Worm (Caenorhabditis elegans) whole organism, L2 larva: ENCODE measurements around the gene F59B2.15.

Experiments used
- C34F6.9 ChIP-seq: fragments of 150-350 bp; optimal IDR thresholded peaks from 2 replicates; lab custom pipeline; 2014; ENCODE audit warnings: missing biosample characterization, missing genetic modification characterization
- F13H6.1 ChIP-seq: sonication (generic microtip); optimal IDR thresholded peaks from 2 replicates; lab custom pipeline; 2016; ENCODE audit warnings: missing genetic modification characterization, missing compliant biosample characterization
- R02D3.7 ChIP-seq: fragments of 150-350 bp; optimal IDR thresholded peaks from 2 replicates; lab custom pipeline; 2014; ENCODE audit warnings: missing biosample characterization, missing genetic modification characterization
- Y55F3AM.14 ChIP-seq: fragments of 200-800 bp; sonication (Bioruptor generic); optimal IDR thresholded peaks from 2 replicates; lab custom pipeline; 2018; ENCODE audit warnings: mild to moderate bottlenecking, missing genetic modification characterization, missing compliant biosample characterization
- ZK546.5 ChIP-seq: sonication (generic microtip); optimal IDR thresholded peaks from 2 replicates; lab custom pipeline; 2017; ENCODE audit warnings: missing biosample characterization, missing genetic modification characterization
- alr-1 ChIP-seq: fragments of 150-350 bp; optimal IDR thresholded peaks from 2 replicates; lab custom pipeline; 2014; ENCODE audit warnings: missing biosample characterization, missing genetic modification characterization
- aly-2 ChIP-seq: fragments of 150-350 bp; optimal IDR thresholded peaks from 2 replicates; lab custom pipeline; 2014; ENCODE audit warnings: missing biosample characterization, missing genetic modification characterization
- ama-1 ChIP-seq: fragments of 150-350 bp; optimal IDR thresholded peaks from 2 replicates; lab custom pipeline; 2018; ENCODE audit warnings: inconsistent platforms
- blmp-1 ChIP-seq: sonication (generic microtip); optimal IDR thresholded peaks from 2 replicates; lab custom pipeline; 2017; ENCODE audit warnings: missing genetic modification characterization, mild to moderate bottlenecking, missing compliant biosample characterization, antibody characterized with exemption, moderate library complexity; ENCODE audit not compliant: insufficient read depth
- ceh-82 ChIP-seq: fragments of 150-350 bp; optimal IDR thresholded peaks from 2 replicates; lab custom pipeline; 2014; ENCODE audit warnings: missing biosample characterization, missing genetic modification characterization
- crh-2 ChIP-seq: sonication (generic microtip); optimal IDR thresholded peaks from 2 replicates; lab custom pipeline; 2017; ENCODE audit warnings: missing biosample characterization, missing genetic modification characterization
- egl-27 ChIP-seq: sonication (generic microtip); optimal IDR thresholded peaks from 3 replicates; lab custom pipeline; 2017; ENCODE audit warnings: missing biosample characterization, missing genetic modification reagents, missing genetic modification characterization
- elt-1 ChIP-seq: fragments of 150-350 bp; optimal IDR thresholded peaks from 2 replicates; lab custom pipeline; 2014; ENCODE audit warnings: missing biosample characterization, missing genetic modification characterization
- elt-3 ChIP-seq: sonication (generic microtip); optimal IDR thresholded peaks from 2 replicates; lab custom pipeline; 2017; ENCODE audit warnings: missing biosample characterization, missing genetic modification characterization
- fos-1 ChIP-seq: fragments of 150-350 bp; optimal IDR thresholded peaks from 2 replicates; lab custom pipeline; 2014; ENCODE audit warnings: missing biosample characterization, missing genetic modification characterization
- gmeb-1 ChIP-seq: fragments of 150-350 bp; optimal IDR thresholded peaks from 2 replicates; lab custom pipeline; 2014; ENCODE audit warnings: missing biosample characterization, missing genetic modification characterization
- lin-11 ChIP-seq: fragments of 150-350 bp; sonication (generic microtip); optimal IDR thresholded peaks from 2 replicates; lab custom pipeline; 2014; ENCODE audit warnings: missing biosample characterization, missing genetic modification characterization, inconsistent platforms, mixed read lengths
- lin-13 ChIP-seq: fragments of 150-350 bp; optimal IDR thresholded peaks from 2 replicates; lab custom pipeline; 2014; ENCODE audit warnings: missing biosample characterization, missing genetic modification reagents, missing genetic modification characterization
- lin-39 ChIP-seq: fragments of 150-350 bp; optimal IDR thresholded peaks from 2 replicates; lab custom pipeline; 2014; ENCODE audit warnings: missing biosample characterization, missing genetic modification reagents, missing genetic modification characterization
- lsy-2 ChIP-seq, 2 experiments: fragments of 150-350 bp in 1 of 2; sonication (generic microtip) in 1 of 2; optimal IDR thresholded peaks; 2 replicates each; lab custom pipeline; 2014 to 2017; ENCODE audit warnings: missing biosample characterization in 2 of 2, missing genetic modification characterization in 2 of 2
- mab-5 ChIP-seq: fragments of 150-350 bp; optimal IDR thresholded peaks from 2 replicates; lab custom pipeline; 2014; ENCODE audit warnings: missing biosample characterization, missing genetic modification characterization
- mbf-1 ChIP-seq: sonication (generic microtip); optimal IDR thresholded peaks from 2 replicates; lab custom pipeline; 2017; ENCODE audit warnings: missing biosample characterization, missing genetic modification characterization
- mdl-1 ChIP-seq, 2 experiments: fragments of 150-350 bp in 1 of 2; sonication (generic microtip) in 1 of 2; optimal IDR thresholded peaks; 2 replicates each; lab custom pipeline; 2017; ENCODE audit warnings: missing biosample characterization in 2 of 2, missing genetic modification characterization in 2 of 2
- nhr-10 ChIP-seq: sonication (generic microtip); optimal IDR thresholded peaks from 2 replicates; lab custom pipeline; 2017; ENCODE audit warnings: missing biosample characterization, missing genetic modification characterization
- nhr-11 ChIP-seq: fragments of 150-350 bp; optimal IDR thresholded peaks from 2 replicates; lab custom pipeline; 2014; ENCODE audit warnings: missing biosample characterization, missing genetic modification characterization
- nhr-12 ChIP-seq: fragments of 150-350 bp; optimal IDR thresholded peaks from 2 replicates; lab custom pipeline; 2014; ENCODE audit warnings: missing biosample characterization, missing genetic modification characterization
- nhr-129 ChIP-seq: fragments of 150-350 bp; optimal IDR thresholded peaks from 2 replicates; lab custom pipeline; 2014; ENCODE audit warnings: missing biosample characterization, missing genetic modification characterization
- nhr-21 ChIP-seq: fragments of 150-350 bp; optimal IDR thresholded peaks from 2 replicates; lab custom pipeline; 2014; ENCODE audit warnings: missing biosample characterization, missing genetic modification characterization
- nhr-23 ChIP-seq: fragments of 150-350 bp; optimal IDR thresholded peaks from 2 replicates; lab custom pipeline; 2014; ENCODE audit warnings: missing biosample characterization, missing genetic modification reagents, missing genetic modification characterization
- nhr-237 ChIP-seq: fragments of 150-350 bp; optimal IDR thresholded peaks from 2 replicates; lab custom pipeline; 2014; ENCODE audit warnings: missing biosample characterization, missing genetic modification characterization
- nhr-25 ChIP-seq: fragments of 150-350 bp; sonication (generic microtip); optimal IDR thresholded peaks from 3 replicates; lab custom pipeline; 2014; ENCODE audit warnings: missing biosample characterization, missing genetic modification characterization
- peb-1 ChIP-seq: fragments of 150-350 bp; optimal IDR thresholded peaks from 2 replicates; lab custom pipeline; 2014; ENCODE audit warnings: missing biosample characterization, missing genetic modification characterization
- skn-1 ChIP-seq: sonication (generic microtip); optimal IDR thresholded peaks from 2 replicates; lab custom pipeline; 2017; ENCODE audit warnings: missing biosample characterization, missing genetic modification characterization
- sma-3 ChIP-seq: sonication (generic microtip); optimal IDR thresholded peaks from 2 replicates; lab custom pipeline; 2016; ENCODE audit warnings: missing genetic modification reagents, missing genetic modification characterization, missing compliant biosample characterization
- sma-9 ChIP-seq, 2 experiments: fragments of 150-350 bp in 1 of 2; sonication (generic microtip) in 1 of 2; optimal IDR thresholded peaks; 2 replicates each; lab custom pipeline; 2014 to 2016; ENCODE audit warnings: missing genetic modification characterization in 2 of 2, mild to moderate bottlenecking in 1 of 2, missing biosample characterization in 1 of 2, missing compliant biosample characterization in 1 of 2, missing genetic modification reagents in 1 of 2, moderate library complexity in 1 of 2
- snpc-4 ChIP-seq: fragments of 150-350 bp; optimal IDR thresholded peaks from 2 replicates; lab custom pipeline; 2014; ENCODE audit warnings: missing biosample characterization, missing genetic modification characterization
- unc-55 ChIP-seq: fragments of 150-350 bp; sonication (generic microtip); optimal IDR thresholded peaks from 3 replicates; lab custom pipeline; 2014; ENCODE audit warnings: missing biosample characterization, missing genetic modification reagents, missing genetic modification characterization

Gene F59B2.15

ce11 chrIII:8974835-8975234, 27.6 kb downstream of the F59B2.15 start:
- TF ChIP-seq ZK546.5 (tag; lab: Kevin White, UChicago) (no peak), sma-9 (GFP tag; optimal IDR thresholded peaks at IDR 0.05; lab: Kevin White, UChicago) (no peak), sma-9 (tag; optimal IDR thresholded peaks at IDR 0.05; lab: Kevin White, UChicago) (no peak), mdl-1 (tag; optimal IDR thresholded peaks at IDR 0.05; lab: Kevin White, UChicago) (no peak), peb-1 (no peak), nhr-129 (tag; lab: Kevin White, UChicago) (no peak), lin-13 (GFP tag; lab: Kevin White, UChicago) (no peak), blmp-1 (tag; lab: Kevin White, UChicago) (peak; percentile 28), nhr-10 (tag; lab: Kevin White, UChicago) (no peak), skn-1 (no peak), fos-1 (tag; lab: Kevin White, UChicago) (no peak), sma-3 (no peak), Y55F3AM.14 (peak; percentile 24), mab-5 (no peak), lin-11 (tag; lab: Kevin White, UChicago) (no peak), mbf-1 (no peak), nhr-21 (peak; percentile 58)
- TF ChIP-seq, all 48 proteins: peak for 3

- no peak for TF ChIP-seq nhr-21
- no peak for TF ChIP-seq sma-3
- no peak for TF ChIP-seq ceh-82
- no peak for TF ChIP-seq elt-1 (tag; lab: Kevin White, UChicago)
- TF ChIP-seq sma-9 (GFP tag; optimal IDR thresholded peaks at IDR 0.05; lab: Kevin White, UChicago) = no peak
- no peak for TF ChIP-seq sma-9 (tag; optimal IDR thresholded peaks at IDR 0.05; lab: Kevin White, UChicago)
- TF ChIP-seq nhr-23 (tag; lab: Kevin White, UChicago) = no peak
- TF ChIP-seq nhr-10 (tag; lab: Kevin White, UChicago) = no peak
- TF ChIP-seq crh-2 = no peak
- no peak for TF ChIP-seq nhr-129 (tag; lab: Kevin White, UChicago)
- no peak for TF ChIP-seq lsy-2 (tag; optimal IDR thresholded peaks at IDR 0.05; lab: Kevin White, UChicago)
- TF ChIP-seq lin-13 (GFP tag; lab: Kevin White, UChicago) = no peak
These were observed 28.6 kb downstream of the F59B2.15 start, which contains the start of gene R08D7.5 for ce11 chrIII:8973826-8974225. Gene R08D7.5, plus strand, starts transcription at chrIII:8974126.

ce11 chrIII:8973163-8973562, 29.3 kb downstream of the F59B2.15 start:
- TF ChIP-seq nhr-11 (tag; lab: Kevin White, UChicago) = no peak
- TF ChIP-seq snpc-4 (tag; lab: Kevin White, UChicago) = no peak
- TF ChIP-seq lin-39 (tag; lab: Kevin White, UChicago) = no peak
- no peak for TF ChIP-seq ceh-82
- TF ChIP-seq blmp-1 (tag; lab: Kevin White, UChicago) = no peak
- TF ChIP-seq nhr-129 (tag; lab: Kevin White, UChicago) = no peak
- TF ChIP-seq aly-2 = no peak
- TF ChIP-seq skn-1 = no peak
- no peak for TF ChIP-seq Y55F3AM.14
- TF ChIP-seq sma-9 (GFP tag; optimal IDR thresholded peaks at IDR 0.05; lab: Kevin White, UChicago) = no peak
- no peak for TF ChIP-seq sma-9 (tag; optimal IDR thresholded peaks at IDR 0.05; lab: Kevin White, UChicago)
- peak; percentile 12 for TF ChIP-seq unc-55 (GFP tag; lab: Kevin White, UChicago)
- TF ChIP-seq elt-3 = no peak
- TF ChIP-seq mdl-1 (tag; optimal IDR thresholded peaks at IDR 0.05; lab: Kevin White, UChicago) = no peak
- no peak for TF ChIP-seq alr-1 (tag; lab: Kevin White, UChicago)
- TF ChIP-seq C34F6.9 (tag; lab: Kevin White, UChicago) = peak; percentile 10
- no peak for TF ChIP-seq nhr-10 (tag; lab: Kevin White, UChicago)
- TF ChIP-seq, all 48 proteins: peak for 2

- no peak for TF ChIP-seq R02D3.7
- TF ChIP-seq sma-3 = peak; percentile 8
- peak; percentile 13 for TF ChIP-seq lin-11 (tag; lab: Kevin White, UChicago)
- no peak for TF ChIP-seq peb-1
- no peak for TF ChIP-seq elt-1 (tag; lab: Kevin White, UChicago)
- no peak for TF ChIP-seq nhr-10 (tag; lab: Kevin White, UChicago)
- peak; percentile 44 for TF ChIP-seq nhr-25 (tag; lab: Kevin White, UChicago)
- no peak for TF ChIP-seq blmp-1 (tag; lab: Kevin White, UChicago)
- peak; percentile 84 for TF ChIP-seq unc-55 (GFP tag; lab: Kevin White, UChicago)
- no peak for TF ChIP-seq mdl-1 (tag; optimal IDR thresholded peaks at IDR 0.05; lab: Kevin White, UChicago)
- TF ChIP-seq nhr-12 (tag; lab: Kevin White, UChicago) = no peak
- TF ChIP-seq gmeb-1 (tag; lab: Kevin White, UChicago) = peak; percentile 72
- peak; percentile 87 for TF ChIP-seq C34F6.9 (tag; lab: Kevin White, UChicago)
- TF ChIP-seq crh-2 = peak; percentile 59
- peak; percentile 71 to 83 for TF ChIP-seq lsy-2 (tag; optimal IDR thresholded peaks at IDR 0.05; lab: Kevin White, UChicago)
- TF ChIP-seq aly-2 = no peak
- TF ChIP-seq F13H6.1 (tag; lab: Kevin White, UChicago) = peak; percentile 48
- TF ChIP-seq lin-13 (GFP tag; lab: Kevin White, UChicago) = peak; percentile 23
- no peak for TF ChIP-seq ama-1 (lab: Kevin White, UChicago)
- TF ChIP-seq skn-1 = no peak
- peak; percentile 38 for TF ChIP-seq sma-9 (GFP tag; optimal IDR thresholded peaks at IDR 0.05; lab: Kevin White, UChicago)
- TF ChIP-seq sma-9 (tag; optimal IDR thresholded peaks at IDR 0.05; lab: Kevin White, UChicago) = no peak
- TF ChIP-seq mbf-1 = no peak
- TF ChIP-seq nhr-237 (tag; lab: Kevin White, UChicago) = no peak
- TF ChIP-seq mab-5 = peak; percentile 42
- TF ChIP-seq elt-3 = no peak
- no peak for TF ChIP-seq egl-27 (tag; lab: Kevin White, UChicago)
- TF ChIP-seq nhr-129 (tag; lab: Kevin White, UChicago) = peak; percentile 63
These were observed 31.0 kb downstream of the F59B2.15 start, which contains the start of the genes eif-3.D and R08D7.4 for ce11 chrIII:8971255-8972020. Gene eif-3.D, minus strand, starts transcription at chrIII:8971578. Gene R08D7.4, plus strand, starts transcription at chrIII:8971892.
